Worm (Caenorhabditis elegans): ENCODE results near the gene gly-13.

The gly-13 gene

ce11 chrX:9264231-9264630 is 32.2 kb downstream of the gly-13 start, which contains the start of gene F18G5.6:
F18G5.6 (minus strand) TSS chrX:9264331.
- TF ChIP-seq elt-1 (tag; optimal IDR thresholded peaks at IDR 0.05), result no peak
- TF ChIP-seq nhr-12 (tag; optimal IDR thresholded peaks at IDR 0.05), result no peak
- TF ChIP-seq R02D3.7 (tag; optimal IDR thresholded peaks at IDR 0.05), result no peak
- TF ChIP-seq ceh-28 (tag; optimal IDR thresholded peaks at IDR 0.05), result no peak
- no peak for TF ChIP-seq zag-1 (tag; optimal IDR thresholded peaks at IDR 0.05)
- TF ChIP-seq fkh-2 (tag; optimal IDR thresholded peaks at IDR 0.05), result no peak
- TF ChIP-seq nhr-28 (tag; optimal IDR thresholded peaks at IDR 0.05), result no peak
- no peak for TF ChIP-seq ZK546.5 (tag; optimal IDR thresholded peaks at IDR 0.05)
- no peak for TF ChIP-seq nhr-76 (tag; optimal IDR thresholded peaks at IDR 0.05)
- no peak for TF ChIP-seq tbx-2 (tag; optimal IDR thresholded peaks at IDR 0.05)
- TF ChIP-seq mdl-1 (tag; optimal IDR thresholded peaks at IDR 0.05), result no peak
- TF ChIP-seq unc-62 (GFP tag; optimal IDR thresholded peaks at IDR 0.05), result no peak
- no peak for TF ChIP-seq pha-4 (tag; optimal IDR thresholded peaks at IDR 0.05)
- no peak for TF ChIP-seq ceh-16 (tag; optimal IDR thresholded peaks at IDR 0.05)
- no peak for TF ChIP-seq nhr-237 (tag; optimal IDR thresholded peaks at IDR 0.05)
- no peak for TF ChIP-seq lin-39 (tag; optimal IDR thresholded peaks at IDR 0.05)
- no peak for TF ChIP-seq unc-39 (tag; optimal IDR thresholded peaks at IDR 0.05)
- TF ChIP-seq ceh-82 (tag; optimal IDR thresholded peaks at IDR 0.05), result no peak
- TF ChIP-seq aly-2 (tag; optimal IDR thresholded peaks at IDR 0.05), result no peak
- no peak for TF ChIP-seq ama-1 (optimal IDR thresholded peaks at IDR 0.05)

- TF ChIP-seq elt-2 (tag; optimal IDR thresholded peaks at IDR 0.05) (peak; percentile 33), pqm-1 (tag; optimal IDR thresholded peaks at IDR 0.05) (no peak)
These were observed 34.7 kb downstream of the gly-13 start for ce11 chrX:9261626-9262189.

- no peak for TF ChIP-seq elt-3 (tag; optimal IDR thresholded peaks at IDR 0.05)
- no peak for TF ChIP-seq fkh-2 (tag; optimal IDR thresholded peaks at IDR 0.05)
- TF ChIP-seq nhr-11 (tag; optimal IDR thresholded peaks at IDR 0.05), result no peak
- TF ChIP-seq unc-62 (GFP tag; optimal IDR thresholded peaks at IDR 0.05), result no peak
- no peak for TF ChIP-seq ZK546.5 (tag; optimal IDR thresholded peaks at IDR 0.05)
- TF ChIP-seq lin-15B (tag; optimal IDR thresholded peaks at IDR 0.05), result no peak
- TF ChIP-seq mml-1 (tag; optimal IDR thresholded peaks at IDR 0.05), result no peak
- no peak for TF ChIP-seq pha-4 (tag; optimal IDR thresholded peaks at IDR 0.05)
These were observed 36.9 kb downstream of the gly-13 start, which contains the start of gene F18G5.1 for ce11 chrX:9259552-9259951. F18G5.1 (plus strand) TSS chrX:9259852.

- TF ChIP-seq ama-1 (optimal IDR thresholded peaks at IDR 0.05), result no peak
- no peak for TF ChIP-seq jun-1 (tag; optimal IDR thresholded peaks at IDR 0.05)
- TF ChIP-seq nhr-23 (tag; optimal IDR thresholded peaks at IDR 0.05), result no peak
- no peak for TF ChIP-seq ZK546.5 (tag; optimal IDR thresholded peaks at IDR 0.05)
- no peak for TF ChIP-seq lin-15B (tag; optimal IDR thresholded peaks at IDR 0.05)
- no peak for TF ChIP-seq nhr-237 (tag; optimal IDR thresholded peaks at IDR 0.05)
- no peak for TF ChIP-seq egl-5 (tag; optimal IDR thresholded peaks at IDR 0.05)
- no peak for TF ChIP-seq pqm-1 (tag; optimal IDR thresholded peaks at IDR 0.05)
- no peak for TF ChIP-seq nhr-76 (tag; optimal IDR thresholded peaks at IDR 0.05)
- no peak for TF ChIP-seq fos-1 (tag; optimal IDR thresholded peaks at IDR 0.05)
- no peak for TF ChIP-seq elt-3 (tag; optimal IDR thresholded peaks at IDR 0.05)
- TF ChIP-seq mdl-1 (tag; optimal IDR thresholded peaks at IDR 0.05), result no peak
- TF ChIP-seq lsy-12 (tag; optimal IDR thresholded peaks at IDR 0.05), result no peak
- no peak for TF ChIP-seq snpc-4 (tag; optimal IDR thresholded peaks at IDR 0.05)
These were observed 40.4 kb downstream of the gly-13 start for ce11 chrX:9255993-9256392.

- TF ChIP-seq lin-15B (tag; optimal IDR thresholded peaks at IDR 0.05) (no peak), ZK546.5 (tag; optimal IDR thresholded peaks at IDR 0.05) (no peak), nhr-237 (tag; optimal IDR thresholded peaks at IDR 0.05) (no peak), nhr-43 (tag; optimal IDR thresholded peaks at IDR 0.05; ENCODE audit: poor library complexity, severe bottlenecking) (no peak), nhr-67 (tag; optimal IDR thresholded peaks at IDR 0.05) (no peak), nhr-77 (tag; optimal IDR thresholded peaks at IDR 0.05) (no peak), mml-1 (tag; optimal IDR thresholded peaks at IDR 0.05) (no peak), eor-1 (tag; optimal IDR thresholded peaks at IDR 0.05) (no peak), egl-27 (tag; optimal IDR thresholded peaks at IDR 0.05) (no peak), fkh-2 (tag; optimal IDR thresholded peaks at IDR 0.05) (no peak), nhr-11 (tag; optimal IDR thresholded peaks at IDR 0.05) (no peak), ama-1 (optimal IDR thresholded peaks at IDR 0.05) (no peak), aly-2 (tag; optimal IDR thresholded peaks at IDR 0.05) (no peak), hmg-11 (tag; optimal IDR thresholded peaks at IDR 0.05) (no peak), elt-2 (tag; optimal IDR thresholded peaks at IDR 0.05) (no peak), snpc-4 (tag; optimal IDR thresholded peaks at IDR 0.05) (no peak), ztf-11 (tag; optimal IDR thresholded peaks at IDR 0.05) (no peak), nhr-76 (tag; optimal IDR thresholded peaks at IDR 0.05) (no peak), zag-1 (tag; optimal IDR thresholded peaks at IDR 0.05) (no peak)
These were observed 44.9 kb downstream of the gly-13 start, which contains the start of gene pes-8 for ce11 chrX:9251488-9251887. pes-8 (plus strand) TSS chrX:9251788.

Measured in whole organism, L3 larva.